Fruit fly (Drosophila melanogaster) whole organism, embryonic: ENCODE results near the gene CG33654.

Source experiments
- Antp ChIP-seq: fragments of 200-800 bp; sonication (Bioruptor generic); optimal IDR thresholded peaks from 3 replicates; lab custom pipeline; 2016; ENCODE audit warnings: missing biosample characterization, missing genetic modification characterization
- CG10209 ChIP-seq: fragments of 200-800 bp; sonication (Bioruptor generic); optimal IDR thresholded peaks from 3 replicates; lab custom pipeline; 2017; ENCODE audit warnings: missing biosample characterization, mild to moderate bottlenecking, missing genetic modification characterization, missing genetic modification reagents
- CG1024 ChIP-seq: fragments of 200-800 bp; sonication (Bioruptor generic); IDR thresholded peaks from 2 replicates; pipeline ENCODE4 v1.3.6; 2022; ENCODE audit warnings: missing biosample characterization, missing genetic modification characterization
- CG10267 ChIP-seq: fragments of 200-800 bp; sonication (Bioruptor generic); optimal IDR thresholded peaks from 2 replicates; lab custom pipeline; 2018; ENCODE audit warnings: missing biosample characterization, mild to moderate bottlenecking, missing genetic modification characterization, moderate library complexity
- CG10274 ChIP-seq: fragments of 200-800 bp; sonication (Bioruptor generic); optimal IDR thresholded peaks from 3 replicates; lab custom pipeline; 2017; ENCODE audit warnings: missing biosample characterization, mild to moderate bottlenecking, missing genetic modification characterization
- CG10543 ChIP-seq: fragments of 200-800 bp; sonication (Bioruptor generic); optimal IDR thresholded peaks from 3 replicates; lab custom pipeline; 2017; ENCODE audit warnings: missing biosample characterization, mild to moderate bottlenecking, missing genetic modification characterization, moderate library complexity
- CG12155 ChIP-seq: fragments of 200-800 bp; sonication (Bioruptor generic); optimal IDR thresholded peaks from 3 replicates; lab custom pipeline; 2016; ENCODE audit warnings: missing biosample characterization, missing genetic modification characterization
- CG12942 ChIP-seq: fragments of 200-800 bp; sonication (Bioruptor generic); optimal IDR thresholded peaks from 3 replicates; lab custom pipeline; 2016; ENCODE audit warnings: missing biosample characterization, missing genetic modification characterization
- CG14860 ChIP-seq: fragments of 200-800 bp; sonication (Bioruptor generic); IDR thresholded peaks from 3 replicates; pipeline ENCODE4 v1.3.6; 2022; ENCODE audit warnings: missing biosample characterization, missing genetic modification characterization; ENCODE audit not compliant: partially characterized antibody
- CG15269 ChIP-seq: fragments of 200-800 bp; sonication (Bioruptor generic); optimal IDR thresholded peaks from 2 replicates; lab custom pipeline; 2018; ENCODE audit warnings: missing biosample characterization, mild to moderate bottlenecking, missing genetic modification characterization, moderate library complexity
- CG17359 ChIP-seq: fragments of 200-800 bp; sonication (Bioruptor generic); optimal IDR thresholded peaks from 3 replicates; lab custom pipeline; 2018; ENCODE audit warnings: missing biosample characterization, mild to moderate bottlenecking, missing genetic modification characterization, moderate library complexity
- CG1792 ChIP-seq: fragments of 200-800 bp; sonication (Bioruptor generic); optimal IDR thresholded peaks from 2 replicates; lab custom pipeline; 2016; ENCODE audit warnings: missing biosample characterization, missing genetic modification characterization
- CG18262 ChIP-seq: fragments of 200-800 bp; optimal IDR thresholded peaks from 3 replicates; lab custom pipeline; 2019; ENCODE audit warnings: missing biosample characterization, mild to moderate bottlenecking, missing genetic modification characterization, moderate library complexity
- CG18476 ChIP-seq: fragments of 200-800 bp; sonication (Bioruptor generic); optimal IDR thresholded peaks from 2 replicates; lab custom pipeline; 2016; ENCODE audit warnings: missing biosample characterization, mild to moderate bottlenecking, missing genetic modification characterization
- CG18764 ChIP-seq: fragments of 200-800 bp; sonication (Bioruptor generic); optimal IDR thresholded peaks from 3 replicates; lab custom pipeline; 2016; ENCODE audit warnings: missing biosample characterization, missing genetic modification characterization
- CG2678 ChIP-seq: fragments of 200-800 bp; sonication (Bioruptor generic); optimal IDR thresholded peaks from 3 replicates; lab custom pipeline; 2019; ENCODE audit warnings: missing biosample characterization, mild to moderate bottlenecking, missing genetic modification characterization, moderate library complexity
- CG2875 ChIP-seq: fragments of 200-800 bp; sonication (Bioruptor generic); optimal IDR thresholded peaks from 2 replicates; lab custom pipeline; 2017; ENCODE audit warnings: missing biosample characterization, mild to moderate bottlenecking, missing genetic modification characterization, missing genetic modification reagents
- CG4707 ChIP-seq: fragments of 200-800 bp; sonication (Bioruptor generic); optimal IDR thresholded peaks from 2 replicates; lab custom pipeline; 2018; ENCODE audit warnings: missing biosample characterization, mild to moderate bottlenecking, missing genetic modification characterization, moderate library complexity
- CG6175 ChIP-seq: fragments of 200-800 bp; sonication (Bioruptor generic); IDR thresholded peaks from 3 replicates; pipeline ENCODE4 v1.3.6; 2022; ENCODE audit warnings: missing biosample characterization, missing genetic modification characterization
- CG6765 ChIP-seq: fragments of 200-800 bp; sonication (Bioruptor generic); optimal IDR thresholded peaks from 3 replicates; lab custom pipeline; 2017; ENCODE audit warnings: missing biosample characterization, mild to moderate bottlenecking, missing genetic modification characterization
- CG6854 ChIP-seq: fragments of 200-800 bp; sonication (Bioruptor generic); optimal IDR thresholded peaks from 3 replicates; lab custom pipeline; 2017; ENCODE audit warnings: missing biosample characterization, mild to moderate bottlenecking, missing genetic modification characterization
- CHES-1-like ChIP-seq: fragments of 200-800 bp; sonication (Bioruptor generic); optimal IDR thresholded peaks from 2 replicates; lab custom pipeline; 2016; ENCODE audit warnings: missing biosample characterization, missing genetic modification characterization
- D ChIP-seq, 2 experiments: fragments of 200-800 bp in 1 of 2; fragments of >200 bp in 1 of 2; sonication (Bioruptor generic) in 1 of 2; optimal IDR thresholded peaks; 2 replicates in 1 of 2; 3 replicates in 1 of 2; lab custom pipeline; 2017; ENCODE audit warnings: mild to moderate bottlenecking in 1 of 2, missing biosample characterization in 1 of 2, missing genetic modification characterization in 1 of 2, missing genetic modification reagents in 1 of 2
- GATAe ChIP-seq: fragments of 200-800 bp; sonication (Bioruptor generic); conservative IDR thresholded peaks from 2 replicates; pipeline ENCODE4 v1.3.6; 2022; ENCODE audit warnings: missing biosample characterization, missing genetic modification characterization
- HHEX ChIP-seq: fragments of 200-800 bp; sonication (Bioruptor generic); optimal IDR thresholded peaks from 3 replicates; lab custom pipeline; 2017; ENCODE audit warnings: missing biosample characterization, mild to moderate bottlenecking, missing genetic modification characterization, missing genetic modification reagents
- HLHmδ ChIP-seq: fragments of 200-800 bp; sonication (Bioruptor generic); optimal IDR thresholded peaks from 2 replicates; lab custom pipeline; 2018; ENCODE audit warnings: missing biosample characterization, mild to moderate bottlenecking, missing genetic modification characterization, moderate library complexity
- Hey ChIP-seq: fragments of 200-800 bp; sonication (Bioruptor generic); optimal IDR thresholded peaks from 3 replicates; lab custom pipeline; 2018; ENCODE audit warnings: missing biosample characterization, mild to moderate bottlenecking, missing genetic modification characterization
- HmgZ ChIP-seq: fragments of 200-800 bp; sonication (Bioruptor generic); optimal IDR thresholded peaks from 2 replicates; lab custom pipeline; 2018; ENCODE audit warnings: missing biosample characterization, mild to moderate bottlenecking, missing genetic modification characterization
- NC2β ChIP-seq: fragments of 200-800 bp; sonication (Bioruptor generic); optimal IDR thresholded peaks from 2 replicates; lab custom pipeline; 2016; ENCODE audit warnings: missing biosample characterization, missing genetic modification characterization
- NFAT ChIP-seq: fragments of 200-800 bp; sonication (Bioruptor generic); IDR thresholded peaks from 2 replicates; pipeline ENCODE4 v1.3.6; 2022; ENCODE audit warnings: missing biosample characterization, missing genetic modification characterization
- Ssrp ChIP-seq: fragments of 200-800 bp; sonication (Bioruptor generic); optimal IDR thresholded peaks from 2 replicates; lab custom pipeline; 2018; ENCODE audit warnings: missing biosample characterization, mild to moderate bottlenecking, missing genetic modification characterization, moderate library complexity
- Tbp ChIP-seq: fragments of >200 bp; optimal IDR thresholded peaks from 2 replicates; lab custom pipeline; 2018; ENCODE audit warnings: missing biosample characterization, missing genetic modification characterization
- crol ChIP-seq: fragments of 200-800 bp; sonication (Bioruptor generic); IDR thresholded peaks from 2 replicates; pipeline ENCODE4 v1.3.6; 2022; ENCODE audit warnings: missing biosample characterization, missing genetic modification characterization
- dimm ChIP-seq: fragments of 200-800 bp; sonication (Bioruptor generic); IDR thresholded peaks from 2 replicates; pipeline ENCODE4 v1.3.6; 2022; ENCODE audit warnings: missing biosample characterization, missing genetic modification characterization
- gcm ChIP-seq: fragments of 200-800 bp; sonication (Bioruptor generic); optimal IDR thresholded peaks from 2 replicates; lab custom pipeline; 2019; ENCODE audit warnings: missing biosample characterization, mild to moderate bottlenecking, missing genetic modification characterization, moderate library complexity
- gsb-n ChIP-seq: fragments of 200-800 bp; sonication (Bioruptor generic); optimal IDR thresholded peaks from 3 replicates; lab custom pipeline; 2018; ENCODE audit warnings: missing biosample characterization, mild to moderate bottlenecking, missing genetic modification characterization
- ind ChIP-seq: fragments of 200-800 bp; sonication (Bioruptor generic); optimal IDR thresholded peaks from 3 replicates; lab custom pipeline; 2016; ENCODE audit warnings: missing biosample characterization, missing genetic modification characterization
- knrl ChIP-seq: fragments of 200-800 bp; sonication (Bioruptor generic); IDR thresholded peaks from 3 replicates; pipeline ENCODE4 v1.3.6; 2022; ENCODE audit warnings: missing biosample characterization, missing genetic modification characterization; ENCODE audit not compliant: partially characterized antibody
- maf-S ChIP-seq: fragments of 200-800 bp; sonication (Bioruptor generic); optimal IDR thresholded peaks from 2 replicates; lab custom pipeline; 2016; ENCODE audit warnings: missing biosample characterization, missing genetic modification characterization
- nom ChIP-seq: fragments of 200-800 bp; sonication (Bioruptor generic); optimal IDR thresholded peaks from 2 replicates; lab custom pipeline; 2017; ENCODE audit warnings: missing biosample characterization, missing genetic modification characterization, mild to moderate bottlenecking, moderate library complexity, missing genetic modification reagents
- schlank ChIP-seq: fragments of 200-800 bp; sonication (Bioruptor generic); optimal IDR thresholded peaks from 2 replicates; lab custom pipeline; 2018; ENCODE audit warnings: missing biosample characterization, mild to moderate bottlenecking, missing genetic modification characterization
- sens ChIP-seq: fragments of 200-800 bp; sonication (Bioruptor generic); peaks from one replicate; lab custom pipeline; 2016; ENCODE audit warnings: missing biosample characterization, missing genetic modification characterization
- slbo ChIP-seq: fragments of 200-800 bp; sonication (Bioruptor generic); IDR thresholded peaks from 2 replicates; pipeline ENCODE4 v1.3.6; 2022; ENCODE audit warnings: missing biosample characterization, missing genetic modification characterization
- sna ChIP-seq: fragments of 200-800 bp; sonication (Bioruptor generic); IDR thresholded peaks from 2 replicates; pipeline ENCODE4 v1.3.6; 2022; ENCODE audit warnings: missing biosample characterization, missing genetic modification characterization; ENCODE audit not compliant: partially characterized antibody
- ssp ChIP-seq: fragments of 200-800 bp; sonication (Bioruptor generic); IDR thresholded peaks from 2 replicates; pipeline ENCODE4 v1.3.6; 2022; ENCODE audit warnings: missing biosample characterization, missing genetic modification characterization
- tin ChIP-seq: fragments of 200-800 bp; sonication (Bioruptor generic); optimal IDR thresholded peaks from 3 replicates; lab custom pipeline; 2016; ENCODE audit warnings: missing biosample characterization, missing genetic modification characterization
- z ChIP-seq: fragments of 200-800 bp; sonication (Bioruptor generic); IDR thresholded peaks from 3 replicates; pipeline ENCODE4 v1.3.6; 2022; ENCODE audit warnings: missing biosample characterization, missing genetic modification characterization

Gene CG33654

DNA sequence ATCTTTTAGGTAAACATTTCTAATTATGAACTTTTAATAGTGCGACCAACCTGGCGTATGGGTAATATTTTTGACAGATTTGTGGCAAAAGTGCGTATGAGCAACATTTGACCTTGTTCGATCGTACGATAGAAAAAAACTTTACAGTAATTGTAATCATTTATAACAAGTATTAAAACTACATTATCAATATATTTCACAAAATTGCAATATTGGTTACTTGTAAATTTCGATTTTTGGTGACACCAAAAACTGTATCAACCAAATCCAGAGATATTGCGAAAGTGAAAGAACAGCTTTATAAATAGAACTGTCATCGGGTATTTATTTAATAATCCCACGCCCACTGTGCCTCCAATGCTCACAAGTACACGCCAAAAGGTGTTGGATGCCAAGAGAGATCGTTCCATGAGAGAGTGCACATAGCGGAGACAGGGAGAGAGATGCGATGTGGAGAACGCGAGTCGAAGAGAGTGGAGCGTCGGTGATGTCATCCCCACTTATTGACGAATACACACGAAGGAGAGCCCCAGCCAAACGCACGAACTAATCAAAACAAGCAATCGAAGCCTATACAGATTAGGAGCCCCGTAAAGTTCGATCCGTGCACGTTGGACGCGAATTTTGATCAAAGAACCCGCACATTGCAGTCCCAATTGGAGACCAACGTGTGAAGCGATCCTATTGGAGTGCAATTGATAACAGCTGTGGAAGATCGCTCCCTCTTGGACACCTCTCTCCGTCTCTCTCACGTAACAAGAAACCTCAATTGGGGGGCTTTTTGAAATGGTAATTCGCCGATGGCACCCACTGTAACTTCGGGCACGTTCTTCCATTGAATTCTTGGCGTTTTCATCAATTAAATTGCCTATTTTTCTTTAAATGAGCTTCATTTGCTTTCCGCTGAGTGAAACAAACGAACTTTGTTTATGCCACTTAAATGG is 49.6 kb downstream of the CG33654 start (continued):
- TF ChIP-seq Hey (peak; percentile 65), CG17359 (tag; lab: Kevin White, UChicago) (peak; percentile 93), slbo (GFP tag; lab: Robert Waterston, UW) (peak; percentile 90), NFAT (GFP tag; lab: Robert Waterston, UW) (peak; percentile 56), CHES-1-like (GFP tag; lab: Kevin White, UChicago) (peak; percentile 92), CG18262 (peak; percentile 99), CG2875 (GFP tag; lab: Kevin White, UChicago) (peak; percentile 96), sens (peak; percentile 99), Ssrp (tag; lab: Kevin White, UChicago) (peak; percentile 92), tin (peak; percentile 94), CG12942 (GFP tag; lab: Kevin White, UChicago) (peak; percentile 91), CG4707 (peak; percentile 81), CG6854 (peak; percentile 97), CG10274 (GFP tag; lab: Kevin White, UChicago) (peak; percentile 94), D (optimal IDR thresholded peaks at IDR 0.05; lab: Kevin White, UChicago) (no peak), D (GFP tag; optimal IDR thresholded peaks at IDR 0.05; lab: Kevin White, UChicago) (peak; percentile 98), CG6765 (GFP tag; lab: Kevin White, UChicago) (peak; percentile 97), Antp (GFP tag; lab: Kevin White, UChicago) (peak; percentile 87), CG18764 (GFP tag; lab: Kevin White, UChicago) (peak; percentile 93), HLHmδ (GFP tag; lab: Kevin White, UChicago) (peak; percentile 39), crol (no peak), CG15269 (peak; percentile 97), HHEX (GFP tag; lab: Kevin White, UChicago) (peak; percentile 97), CG12155 (GFP tag; lab: Kevin White, UChicago) (peak; percentile 93), ind (peak; percentile 96), CG1792 (GFP tag; lab: Kevin White, UChicago) (peak; percentile 86), z (0 out of 3 replicates have a peak, but pooled peaks have one; percentile 5), CG10209 (GFP tag; lab: Kevin White, UChicago) (peak; percentile 97), CG2678 (tag; lab: Kevin White, UChicago) (peak; percentile 99), NC2β (GFP tag; lab: Kevin White, UChicago) (peak; percentile 83), knrl (peak; percentile 55; the same call in 2 of the 3 replicates), CG14860 (peak; percentile 46; the same call in 2 of the 3 replicates), Tbp (GFP tag; lab: Kevin White, UChicago) (no peak), CG6175 (GFP tag; lab: Robert Waterston, UW) (peak; percentile 82), sna (GFP tag; lab: Robert Waterston, UW) (no peak), CG10543 (GFP tag; lab: Kevin White, UChicago) (peak; percentile 98), maf-S (GFP tag; lab: Kevin White, UChicago) (peak; percentile 93), dimm (peak; percentile 40), gsb-n (tag; lab: Kevin White, UChicago) (peak; percentile 91), schlank (tag; lab: Kevin White, UChicago) (peak; percentile 87), CG18476 (peak; percentile 96), nom (GFP tag; lab: Kevin White, UChicago) (peak; percentile 87), CG10267 (tag; lab: Kevin White, UChicago) (peak; percentile 92), GATAe (GFP tag; lab: Robert Waterston, UW) (0 out of 2 replicates have a peak, but pooled peaks have one; percentile 15), gcm (GFP tag; lab: Kevin White, UChicago) (peak; percentile 95), CG1024 (GFP tag; lab: Robert Waterston, UW) (peak; percentile 50; the same call in 1 of the 2 replicates), HmgZ (tag; lab: Kevin White, UChicago) (peak; percentile 86), ssp (GFP tag; lab: Robert Waterston, UW) (peak; percentile 83)
